Fruit fly (Drosophila melanogaster): ENCODE data around the gene CG1105.

CG1105 gene

dm6 chr3R:7102853-7103833 is 36.2 kb upstream of the CG1105 start (continued):
- 0 out of 4 replicates have a peak, but pooled peaks have one; percentile 60 for TF ChIP-seq chinmo (GFP tag; IDR thresholded peaks at IDR 0.05; ENCODE audit: partially characterized antibody)
- TF ChIP-seq Dfd (GFP tag; optimal IDR thresholded peaks at IDR 0.05) = peak in 1 of 2 experiments; percentile 36
- TF ChIP-seq zen (tag; optimal IDR thresholded peaks at IDR 0.05) = no peak
- TF ChIP-seq CG2116 (GFP tag; optimal IDR thresholded peaks at IDR 0.05) = peak; percentile 11
- peak; percentile 63 for TF ChIP-seq sens (GFP tag)
- TF ChIP-seq nom (GFP tag; optimal IDR thresholded peaks at IDR 0.05) = peak; percentile 37
- peak; percentile 26 for TF ChIP-seq CG1529 (GFP tag; optimal IDR thresholded peaks at IDR 0.05)
- TF ChIP-seq dan (GFP tag; IDR thresholded peaks at IDR 0.05) = no peak
- TF ChIP-seq CG6254 (GFP tag; optimal IDR thresholded peaks at IDR 0.05) = peak; percentile 4
- TF ChIP-seq twi (tag; optimal IDR thresholded peaks at IDR 0.05) = peak; percentile 94
- TF ChIP-seq CG11504 (tag; optimal IDR thresholded peaks at IDR 0.05) = peak; percentile 81
- no peak for TF ChIP-seq Spps (tag; optimal IDR thresholded peaks at IDR 0.05)
- TF ChIP-seq fd64A (GFP tag; optimal IDR thresholded peaks at IDR 0.05) = peak; percentile 19
- peak; percentile 89 for TF ChIP-seq gcm (GFP tag; optimal IDR thresholded peaks at IDR 0.05)
- TF ChIP-seq Drgx (GFP tag; IDR thresholded peaks at IDR 0.05) = 0 out of 2 replicates have a peak, but pooled peaks have one; percentile 16
- TF ChIP-seq Bgb (GFP tag; IDR thresholded peaks at IDR 0.05; ENCODE audit: partially characterized antibody) = no peak
- peak; percentile 42 for TF ChIP-seq CG6854 (GFP tag; optimal IDR thresholded peaks at IDR 0.05)
- TF ChIP-seq CG7786 (GFP tag; optimal IDR thresholded peaks at IDR 0.05) = no peak
- TF ChIP-seq repo (GFP tag; optimal IDR thresholded peaks at IDR 0.05) = no peak
- no peak for TF ChIP-seq CG34224 (GFP tag; IDR thresholded peaks at IDR 0.05; ENCODE audit: partially characterized antibody)
- TF ChIP-seq zen2 (GFP tag; IDR thresholded peaks at IDR 0.05; ENCODE audit: partially characterized antibody) = peak; percentile 48; the same call in 1 of the 3 replicates
- peak; percentile 71 for TF ChIP-seq kni (GFP tag; optimal IDR thresholded peaks at IDR 0.05)
- peak; percentile 64 for TF ChIP-seq CG6813 (GFP tag; optimal IDR thresholded peaks at IDR 0.05)
- no peak for TF ChIP-seq caup (GFP tag; optimal IDR thresholded peaks at IDR 0.05; ENCODE audit: severe bottlenecking)
- peak; percentile 4 for TF ChIP-seq dmrt99B (tag; optimal IDR thresholded peaks at IDR 0.05)
- TF ChIP-seq trem (tag; optimal IDR thresholded peaks at IDR 0.05) = peak; percentile 8
- peak; percentile 57 for TF ChIP-seq oc (tag; optimal IDR thresholded peaks at IDR 0.05)
- no peak for TF ChIP-seq H2.0 (GFP tag; IDR thresholded peaks at IDR 0.05)
- TF ChIP-seq wek (GFP tag; optimal IDR thresholded peaks at IDR 0.05) = peak; percentile 5
- no peak for TF ChIP-seq CHES-1-like (GFP tag; optimal IDR thresholded peaks at IDR 0.05)
- no peak for TF ChIP-seq CG11247 (GFP tag; IDR thresholded peaks at IDR 0.05)
- peak; percentile 31 for TF ChIP-seq kah (GFP tag; optimal IDR thresholded peaks at IDR 0.05)
- no peak for TF ChIP-seq B-H2 (GFP tag; optimal IDR thresholded peaks at IDR 0.05)
- no peak for TF ChIP-seq Six4 (GFP tag; optimal IDR thresholded peaks at IDR 0.05)
- no peak for TF ChIP-seq prd (optimal IDR thresholded peaks at IDR 0.05)
- TF ChIP-seq prd (GFP tag; IDR thresholded peaks at IDR 0.05) = no peak
- peak; percentile 70 for TF ChIP-seq seq (GFP tag; IDR thresholded peaks at IDR 0.05)
- TF ChIP-seq z (GFP tag; IDR thresholded peaks at IDR 0.05) = peak; percentile 78
- TF ChIP-seq CG10431 (GFP tag; optimal IDR thresholded peaks at IDR 0.05) = no peak
- peak in 1 of 2 experiments; percentile 92 for TF ChIP-seq insv (GFP tag; optimal IDR thresholded peaks at IDR 0.05)
- 0 out of 3 replicates have a peak, but pooled peaks have one; percentile 55 for TF ChIP-seq ci (GFP tag; IDR thresholded peaks at IDR 0.05)
- peak; percentile 19 for TF ChIP-seq CrebB (tag; optimal IDR thresholded peaks at IDR 0.05)
- TF ChIP-seq stwl (tag; optimal IDR thresholded peaks at IDR 0.05) = peak; percentile 17
- TF ChIP-seq CG5180 (GFP tag; optimal IDR thresholded peaks at IDR 0.05) = peak; percentile 75
- peak; percentile 5 for TF ChIP-seq YL-1 (GFP tag; optimal IDR thresholded peaks at IDR 0.05)
- TF ChIP-seq CG4360 (GFP tag; IDR thresholded peaks at IDR 0.05) = peak; percentile 91
- TF ChIP-seq CG3163 (GFP tag; optimal IDR thresholded peaks at IDR 0.05) = peak; percentile 17
- peak; percentile 91 for TF ChIP-seq yki (optimal IDR thresholded peaks at IDR 0.05)
